Worm (Caenorhabditis elegans) whole organism, L2 larva: ENCODE results near the gene dnj-24.

ENCODE experiments used
- C34F6.9 ChIP-seq: fragments of 150-350 bp; optimal IDR thresholded peaks from 2 replicates; lab custom pipeline; 2014; ENCODE audit warnings: missing biosample characterization, missing genetic modification characterization
- F13H6.1 ChIP-seq: sonication (generic microtip); optimal IDR thresholded peaks from 2 replicates; lab custom pipeline; 2016; ENCODE audit warnings: missing genetic modification characterization, missing compliant biosample characterization
- R02D3.7 ChIP-seq: fragments of 150-350 bp; optimal IDR thresholded peaks from 2 replicates; lab custom pipeline; 2014; ENCODE audit warnings: missing biosample characterization, missing genetic modification characterization
- Y55F3AM.14 ChIP-seq: fragments of 200-800 bp; sonication (Bioruptor generic); optimal IDR thresholded peaks from 2 replicates; lab custom pipeline; 2018; ENCODE audit warnings: mild to moderate bottlenecking, missing genetic modification characterization, missing compliant biosample characterization
- ZK546.5 ChIP-seq: sonication (generic microtip); optimal IDR thresholded peaks from 2 replicates; lab custom pipeline; 2017; ENCODE audit warnings: missing biosample characterization, missing genetic modification characterization
- alr-1 ChIP-seq: fragments of 150-350 bp; optimal IDR thresholded peaks from 2 replicates; lab custom pipeline; 2014; ENCODE audit warnings: missing biosample characterization, missing genetic modification characterization
- aly-2 ChIP-seq: fragments of 150-350 bp; optimal IDR thresholded peaks from 2 replicates; lab custom pipeline; 2014; ENCODE audit warnings: missing biosample characterization, missing genetic modification characterization
- ama-1 ChIP-seq: fragments of 150-350 bp; optimal IDR thresholded peaks from 2 replicates; lab custom pipeline; 2018; ENCODE audit warnings: inconsistent platforms
- ceh-16 ChIP-seq: fragments of 150-350 bp; optimal IDR thresholded peaks from 2 replicates; lab custom pipeline; 2014; ENCODE audit warnings: missing biosample characterization, missing genetic modification characterization
- crh-2 ChIP-seq: sonication (generic microtip); optimal IDR thresholded peaks from 2 replicates; lab custom pipeline; 2017; ENCODE audit warnings: missing biosample characterization, missing genetic modification characterization
- dmd-4 ChIP-seq: sonication (generic microtip); optimal IDR thresholded peaks from 2 replicates; lab custom pipeline; 2017; ENCODE audit warnings: missing biosample characterization, missing genetic modification characterization
- elt-1 ChIP-seq: fragments of 150-350 bp; optimal IDR thresholded peaks from 2 replicates; lab custom pipeline; 2014; ENCODE audit warnings: missing biosample characterization, missing genetic modification characterization
- fos-1 ChIP-seq: fragments of 150-350 bp; optimal IDR thresholded peaks from 2 replicates; lab custom pipeline; 2014; ENCODE audit warnings: missing biosample characterization, missing genetic modification characterization
- gmeb-1 ChIP-seq: fragments of 150-350 bp; optimal IDR thresholded peaks from 2 replicates; lab custom pipeline; 2014; ENCODE audit warnings: missing biosample characterization, missing genetic modification characterization
- lin-11 ChIP-seq: fragments of 150-350 bp; sonication (generic microtip); optimal IDR thresholded peaks from 2 replicates; lab custom pipeline; 2014; ENCODE audit warnings: missing biosample characterization, missing genetic modification characterization, inconsistent platforms, mixed read lengths
- lin-13 ChIP-seq: fragments of 150-350 bp; optimal IDR thresholded peaks from 2 replicates; lab custom pipeline; 2014; ENCODE audit warnings: missing biosample characterization, missing genetic modification reagents, missing genetic modification characterization
- lin-39 ChIP-seq: fragments of 150-350 bp; optimal IDR thresholded peaks from 2 replicates; lab custom pipeline; 2014; ENCODE audit warnings: missing biosample characterization, missing genetic modification reagents, missing genetic modification characterization
- lsy-2 ChIP-seq, 2 experiments: fragments of 150-350 bp in 1 of 2; sonication (generic microtip) in 1 of 2; optimal IDR thresholded peaks; 2 replicates each; lab custom pipeline; 2014 to 2017; ENCODE audit warnings: missing biosample characterization in 2 of 2, missing genetic modification characterization in 2 of 2
- mab-5 ChIP-seq: fragments of 150-350 bp; optimal IDR thresholded peaks from 2 replicates; lab custom pipeline; 2014; ENCODE audit warnings: missing biosample characterization, missing genetic modification characterization
- nhr-10 ChIP-seq: sonication (generic microtip); optimal IDR thresholded peaks from 2 replicates; lab custom pipeline; 2017; ENCODE audit warnings: missing biosample characterization, missing genetic modification characterization
- nhr-11 ChIP-seq: fragments of 150-350 bp; optimal IDR thresholded peaks from 2 replicates; lab custom pipeline; 2014; ENCODE audit warnings: missing biosample characterization, missing genetic modification characterization
- nhr-12 ChIP-seq: fragments of 150-350 bp; optimal IDR thresholded peaks from 2 replicates; lab custom pipeline; 2014; ENCODE audit warnings: missing biosample characterization, missing genetic modification characterization
- nhr-129 ChIP-seq: fragments of 150-350 bp; optimal IDR thresholded peaks from 2 replicates; lab custom pipeline; 2014; ENCODE audit warnings: missing biosample characterization, missing genetic modification characterization
- nhr-21 ChIP-seq: fragments of 150-350 bp; optimal IDR thresholded peaks from 2 replicates; lab custom pipeline; 2014; ENCODE audit warnings: missing biosample characterization, missing genetic modification characterization
- nhr-23 ChIP-seq: fragments of 150-350 bp; optimal IDR thresholded peaks from 2 replicates; lab custom pipeline; 2014; ENCODE audit warnings: missing biosample characterization, missing genetic modification reagents, missing genetic modification characterization
- nhr-237 ChIP-seq: fragments of 150-350 bp; optimal IDR thresholded peaks from 2 replicates; lab custom pipeline; 2014; ENCODE audit warnings: missing biosample characterization, missing genetic modification characterization
- nhr-25 ChIP-seq: fragments of 150-350 bp; sonication (generic microtip); optimal IDR thresholded peaks from 3 replicates; lab custom pipeline; 2014; ENCODE audit warnings: missing biosample characterization, missing genetic modification characterization
- nhr-6 ChIP-seq: fragments of 150-350 bp; optimal IDR thresholded peaks from 2 replicates; lab custom pipeline; 2014; ENCODE audit warnings: missing biosample characterization, missing genetic modification characterization
- nhr-77 ChIP-seq: fragments of 150-350 bp; optimal IDR thresholded peaks from 2 replicates; lab custom pipeline; 2014; ENCODE audit warnings: missing biosample characterization, missing genetic modification characterization
- sem-4 ChIP-seq: fragments of 150-350 bp; optimal IDR thresholded peaks from 2 replicates; lab custom pipeline; 2014; ENCODE audit warnings: missing biosample characterization, missing genetic modification reagents, missing genetic modification characterization
- skn-1 ChIP-seq: sonication (generic microtip); optimal IDR thresholded peaks from 2 replicates; lab custom pipeline; 2017; ENCODE audit warnings: missing biosample characterization, missing genetic modification characterization
- sma-3 ChIP-seq: sonication (generic microtip); optimal IDR thresholded peaks from 2 replicates; lab custom pipeline; 2016; ENCODE audit warnings: missing genetic modification reagents, missing genetic modification characterization, missing compliant biosample characterization
- unc-55 ChIP-seq: fragments of 150-350 bp; sonication (generic microtip); optimal IDR thresholded peaks from 3 replicates; lab custom pipeline; 2014; ENCODE audit warnings: missing biosample characterization, missing genetic modification reagents, missing genetic modification characterization
- unc-62 ChIP-seq: fragments of 150-350 bp; optimal IDR thresholded peaks from 2 replicates; lab custom pipeline; 2014; ENCODE audit warnings: missing biosample characterization, missing genetic modification reagents, missing genetic modification characterization
- zag-1 ChIP-seq: fragments of 150-350 bp; optimal IDR thresholded peaks from 2 replicates; lab custom pipeline; 2014; ENCODE audit warnings: missing biosample characterization, missing genetic modification characterization
- ztf-1 ChIP-seq: fragments of 200-800 bp; sonication (Bioruptor generic); conservative IDR thresholded peaks from 2 replicates; pipeline ENCODE4 v1.3.6; 2022; ENCODE audit warnings: missing genetic modification characterization, missing compliant biosample characterization
- ztf-11 ChIP-seq: sonication (generic microtip); optimal IDR thresholded peaks from 2 replicates; lab custom pipeline; 2017; ENCODE audit warnings: missing biosample characterization, missing genetic modification characterization
- ztf-4 ChIP-seq: fragments of 150-350 bp; optimal IDR thresholded peaks from 2 replicates; lab custom pipeline; 2014; ENCODE audit warnings: missing biosample characterization, missing genetic modification characterization

dnj-24 gene

ce11 chrIII:5402419-5402818 is 21.5 kb downstream of the dnj-24 start:
- no peak for TF ChIP-seq F13H6.1 (tag; lab: Kevin White, UChicago)
- TF ChIP-seq dmd-4 (tag; lab: Kevin White, UChicago): no peak
- TF ChIP-seq lin-11: no peak
- no peak for TF ChIP-seq unc-62 (GFP tag; lab: Kevin White, UChicago)
- TF ChIP-seq ceh-16 (tag; lab: Kevin White, UChicago): no peak
- TF ChIP-seq nhr-21 (tag; lab: Kevin White, UChicago): no peak
- no peak for TF ChIP-seq lin-13 (GFP tag; lab: Kevin White, UChicago)

DNA sequence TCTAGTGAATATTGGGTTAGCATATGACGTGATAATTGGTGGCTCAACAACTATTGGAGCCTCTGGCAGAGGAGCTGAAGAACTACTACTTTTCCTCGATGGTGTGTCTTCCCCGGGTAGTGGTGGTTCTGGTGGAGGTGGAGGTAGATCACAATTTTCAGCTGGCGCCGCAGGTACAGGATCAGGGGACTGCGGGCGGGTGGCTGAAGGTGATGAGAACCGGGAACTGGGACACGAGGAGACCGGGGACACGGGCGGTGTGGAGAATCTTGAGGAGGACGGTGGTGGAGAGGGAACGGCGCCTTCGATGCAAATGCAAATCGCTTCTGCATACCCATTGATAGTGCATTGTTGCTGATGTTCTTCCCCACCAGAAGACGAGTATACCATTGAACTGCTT is 28.1 kb downstream of the dnj-24 start:
- TF ChIP-seq ZK546.5 (tag; lab: Kevin White, UChicago) (no peak), ztf-1 (GFP tag; lab: Robert Waterston, UW) (no peak), ztf-11 (tag; lab: Kevin White, UChicago) (no peak), nhr-21 (tag; lab: Kevin White, UChicago) (no peak), nhr-237 (tag; lab: Kevin White, UChicago) (no peak), ceh-16 (tag; lab: Kevin White, UChicago) (no peak), nhr-77 (no peak), nhr-10 (tag; lab: Kevin White, UChicago) (no peak), elt-1 (tag; lab: Kevin White, UChicago) (no peak), C34F6.9 (tag; lab: Kevin White, UChicago) (no peak), F13H6.1 (tag; lab: Kevin White, UChicago) (no peak), zag-1 (no peak), dmd-4 (tag; lab: Kevin White, UChicago) (no peak), nhr-11 (tag; lab: Kevin White, UChicago) (no peak), nhr-25 (tag; lab: Kevin White, UChicago) (no peak), mab-5 (tag; lab: Kevin White, UChicago) (no peak), aly-2 (tag; lab: Kevin White, UChicago) (no peak), ama-1 (lab: Kevin White, UChicago) (no peak)

- no peak for TF ChIP-seq lin-39 (tag; lab: Kevin White, UChicago)
- no peak for TF ChIP-seq fos-1 (tag; lab: Kevin White, UChicago)
- TF ChIP-seq Y55F3AM.14 (GFP tag; lab: Kevin White, UChicago): no peak
- TF ChIP-seq nhr-12 (tag; lab: Kevin White, UChicago): no peak
- TF ChIP-seq gmeb-1 (tag; lab: Kevin White, UChicago): no peak
- TF ChIP-seq ama-1 (lab: Kevin White, UChicago): no peak
- TF ChIP-seq lin-13 (GFP tag; lab: Kevin White, UChicago): no peak
- no peak for TF ChIP-seq ztf-4 (tag; lab: Kevin White, UChicago)
- no peak for TF ChIP-seq lin-11
- TF ChIP-seq, all 48 proteins: peak for 0
Observed at ce11 chrIII:5389365-5389764, 34.5 kb downstream of the dnj-24 start.

ce11 chrIII:5388113-5388512 is 35.8 kb downstream of the dnj-24 start:
- TF ChIP-seq Y55F3AM.14 (GFP tag; lab: Kevin White, UChicago) (no peak), nhr-21 (tag; lab: Kevin White, UChicago) (no peak), unc-55 (no peak), alr-1 (tag; lab: Kevin White, UChicago) (no peak), ceh-16 (tag; lab: Kevin White, UChicago) (no peak), unc-62 (GFP tag; lab: Kevin White, UChicago) (no peak), crh-2 (tag; lab: Kevin White, UChicago) (no peak), sma-3 (no peak), R02D3.7 (no peak), ZK546.5 (tag; lab: Kevin White, UChicago) (no peak), ztf-4 (tag; lab: Kevin White, UChicago) (no peak)

DNA sequence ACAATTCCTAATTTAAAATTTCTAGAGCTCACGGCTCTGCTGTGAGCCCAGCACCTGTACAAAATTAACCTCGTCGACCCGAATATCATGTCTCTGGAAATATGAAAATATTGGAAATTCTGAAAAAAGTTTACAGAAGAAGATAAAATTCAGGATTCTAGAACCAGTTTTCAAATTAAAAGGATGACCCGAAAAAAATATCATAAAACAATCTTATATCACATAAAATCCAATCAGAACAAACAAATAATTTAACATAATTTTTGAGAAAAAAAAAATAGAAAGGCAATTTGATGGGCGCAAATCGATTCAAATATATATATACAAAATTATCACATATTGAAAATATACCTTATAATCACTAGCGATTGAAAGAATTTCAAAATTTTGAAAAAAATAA is 38.6 kb downstream of the dnj-24 start, which contains the start of gene Y32H12A.7:
TSS of gene Y32H12A.7 (minus strand) at position 101 of the 400 bp plus-strand sequence.
- no peak for TF ChIP-seq nhr-23 (tag; lab: Kevin White, UChicago)
- TF ChIP-seq aly-2 (tag; lab: Kevin White, UChicago): no peak
- no peak for TF ChIP-seq skn-1
- no peak for TF ChIP-seq ama-1 (lab: Kevin White, UChicago)
- no peak for TF ChIP-seq nhr-6 (tag; lab: Kevin White, UChicago)
- no peak for TF ChIP-seq gmeb-1 (tag; lab: Kevin White, UChicago)
- TF ChIP-seq F13H6.1 (tag; lab: Kevin White, UChicago): no peak
- TF ChIP-seq fos-1 (tag; lab: Kevin White, UChicago): no peak
- no peak for TF ChIP-seq lin-13 (GFP tag; lab: Kevin White, UChicago)
- no peak for TF ChIP-seq nhr-21 (tag; lab: Kevin White, UChicago)
- no peak for TF ChIP-seq ztf-4 (tag; lab: Kevin White, UChicago)
- no peak for TF ChIP-seq zag-1
- no peak for TF ChIP-seq sem-4 (tag; lab: Kevin White, UChicago)
- no peak for TF ChIP-seq nhr-129 (tag; lab: Kevin White, UChicago)
- no peak for TF ChIP-seq lin-39 (tag; lab: Kevin White, UChicago)
- TF ChIP-seq nhr-10 (tag; lab: Kevin White, UChicago): no peak
- TF ChIP-seq elt-1 (tag; lab: Kevin White, UChicago): no peak
- no peak for TF ChIP-seq ztf-1 (GFP tag; lab: Robert Waterston, UW)
- TF ChIP-seq lin-11: no peak
- TF ChIP-seq lsy-2 (tag; optimal IDR thresholded peaks at IDR 0.05; lab: Kevin White, UChicago): no peak
